Fruit fly (Drosophila melanogaster) whole organism: ENCODE measurements around the gene CG1161.

Experiments used
- CG8478 ChIP-seq: fragments of >200 bp; optimal IDR thresholded peaks from 2 replicates; lab custom pipeline; 2018; ENCODE audit warnings: inconsistent platforms
- EcR ChIP-seq, 2 experiments: fragments of >200 bp; optimal IDR thresholded peaks; 2 replicates each; lab custom pipeline; 2017; ENCODE audit warnings: missing biosample characterization in 2 of 2, missing genetic modification characterization in 2 of 2, missing genetic modification reagents in 2 of 2
- pan ChIP-seq: fragments of >200 bp; optimal IDR thresholded peaks from 2 replicates; lab custom pipeline; 2017
- psq ChIP-seq: fragments of >200 bp; optimal IDR thresholded peaks from 2 replicates; lab custom pipeline; 2017

dm6 chr3R:5330338-5330737 lies 24.6 kb upstream of the CG1161 start:
- TF ChIP-seq psq (lab: Kevin White, UChicago) (no peak), EcR (GFP tag; optimal IDR thresholded peaks at IDR 0.05; lab: Kevin White, UChicago) (no peak), pan (lab: Kevin White, UChicago) (no peak), CG8478 (lab: Kevin White, UChicago) (no peak)
